Worm (Caenorhabditis elegans): ENCODE results near the gene K04C1.2.

Gene K04C1.2

ce11 chrX:14206321-14206720, 32.2 kb upstream of the K04C1.2 start:
- no peak for TF ChIP-seq efl-1 (optimal IDR thresholded peaks at IDR 0.05)
- peak in 1 of 2 experiments; percentile 44 for TF ChIP-seq efl-1 (GFP tag; optimal IDR thresholded peaks at IDR 0.05 in 1 of 2)
- no peak for TF ChIP-seq fkh-8 (tag; optimal IDR thresholded peaks at IDR 0.05)
- peak; percentile 49 for TF ChIP-seq elt-2 (tag; optimal IDR thresholded peaks at IDR 0.05)
- peak in 1 of 2 experiments; percentile 16 for TF ChIP-seq lin-35 (GFP tag; optimal IDR thresholded peaks at IDR 0.05)

- TF ChIP-seq pqm-1 (tag; optimal IDR thresholded peaks at IDR 0.05): peak; percentile 46
- TF ChIP-seq nhr-77 (tag; optimal IDR thresholded peaks at IDR 0.05): no peak
- peak; percentile 78 for TF ChIP-seq elt-2 (tag; optimal IDR thresholded peaks at IDR 0.05)
Measured at ce11 chrX:14207942-14208341, 30.6 kb upstream of the K04C1.2 start, which contains the start of gene ceh-37. TSS of gene ceh-37 (minus strand) at chrX:14208000.

ce11 chrX:14213314-14213713, 25.2 kb upstream of the K04C1.2 start:
- peak; percentile 29 for TF ChIP-seq elt-2 (tag; optimal IDR thresholded peaks at IDR 0.05)
- TF ChIP-seq ceh-90 (tag; optimal IDR thresholded peaks at IDR 0.05): no peak

- TF ChIP-seq pag-3 (tag; optimal IDR thresholded peaks at IDR 0.05; ENCODE audit: borderline replicate concordance, insufficient read depth) (no peak), jun-1 (tag; optimal IDR thresholded peaks at IDR 0.05) (no peak), dpl-1 (GFP tag; optimal IDR thresholded peaks at IDR 0.05) (no peak), irx-1 (tag; optimal IDR thresholded peaks at IDR 0.05) (no peak), mep-1 (tag; optimal IDR thresholded peaks at IDR 0.05) (no peak), ceh-63 (GFP tag; optimal IDR thresholded peaks at IDR 0.05) (no peak), fkh-10 (GFP tag; optimal IDR thresholded peaks at IDR 0.05) (no peak), zag-1 (tag; optimal IDR thresholded peaks at IDR 0.05) (no peak), alr-1 (tag; optimal IDR thresholded peaks at IDR 0.05; ENCODE audit: borderline replicate concordance) (no peak), tlp-1 (tag; optimal IDR thresholded peaks at IDR 0.05) (peak; percentile 23), mef-2 (tag; optimal IDR thresholded peaks at IDR 0.05) (no peak), blmp-1 (tag; optimal IDR thresholded peaks at IDR 0.05) (no peak), ama-1 (optimal IDR thresholded peaks at IDR 0.05) (no peak), C34B4.2 (tag; optimal IDR thresholded peaks at IDR 0.05) (no peak), mdl-1 (tag; optimal IDR thresholded peaks at IDR 0.05) (no peak), pqm-1 (tag; optimal IDR thresholded peaks at IDR 0.05) (peak; percentile 80), lin-15B (tag; optimal IDR thresholded peaks at IDR 0.05) (no peak), nhr-20 (tag; optimal IDR thresholded peaks at IDR 0.05) (peak; percentile 20), elt-2 (tag; optimal IDR thresholded peaks at IDR 0.05) (peak; percentile 98), unc-30 (tag; optimal IDR thresholded peaks at IDR 0.05) (no peak), nhr-19 (GFP tag; conservative IDR thresholded peaks at IDR 0.05) (no peak), fkh-8 (tag; optimal IDR thresholded peaks at IDR 0.05) (no peak), pax-3 (tag; optimal IDR thresholded peaks at IDR 0.05) (peak; percentile 3), egl-27 (tag; optimal IDR thresholded peaks at IDR 0.05) (no peak), fkh-4 (tag; optimal IDR thresholded peaks at IDR 0.05; ENCODE audit: borderline replicate concordance) (no peak), ceh-88 (GFP tag; IDR thresholded peaks at IDR 0.05) (no peak), hpl-2 (GFP tag; optimal IDR thresholded peaks at IDR 0.05) (peak; percentile 14), ztf-4 (tag; optimal IDR thresholded peaks at IDR 0.05) (no peak), nhr-11 (tag; optimal IDR thresholded peaks at IDR 0.05) (no peak), C16A3.4 (tag; optimal IDR thresholded peaks at IDR 0.05) (no peak), nhr-84 (tag; optimal IDR thresholded peaks at IDR 0.05) (no peak), skn-1 (tag; optimal IDR thresholded peaks at IDR 0.05) (no peak), mab-9 (GFP tag; IDR thresholded peaks at IDR 0.05) (no peak), ceh-8 (GFP tag; optimal IDR thresholded peaks at IDR 0.05) (no peak), nhr-90 (tag; optimal IDR thresholded peaks at IDR 0.05; ENCODE audit: poor library complexity) (peak; percentile 33), nhr-237 (tag; optimal IDR thresholded peaks at IDR 0.05) (no peak), lin-35 (GFP tag; optimal IDR thresholded peaks at IDR 0.05) (peak in 1 of 2 experiments; percentile 44), F16B12.6 (tag; optimal IDR thresholded peaks at IDR 0.05) (no peak), lin-39 (tag; optimal IDR thresholded peaks at IDR 0.05) (no peak), hlh-17 (GFP tag; optimal IDR thresholded peaks at IDR 0.05; ENCODE audit: borderline replicate concordance) (no peak), unc-130 (tag; optimal IDR thresholded peaks at IDR 0.05) (no peak), lir-3 (tag; optimal IDR thresholded peaks at IDR 0.05; ENCODE audit: poor library complexity) (no peak)
Measured at ce11 chrX:14214520-14215023, 23.9 kb upstream of the K04C1.2 start, which contains the start of gene K06G5.1. TSS of gene K06G5.1 (plus strand) at chrX:14214973.
